Worm (Caenorhabditis elegans) whole organism, L4 larva: ENCODE measurements around the gene nlp-43.
A peak's percentile ranks its signal among the peaks of the same experiment; 100 is the strongest.

Source experiments
- R02D3.7 ChIP-seq: fragments of 150-350 bp; sonication (generic microtip); optimal IDR thresholded peaks from 3 replicates; lab custom pipeline; 2014; ENCODE audit warnings: missing biosample characterization, missing genetic modification characterization
- T26A8.4 ChIP-seq: fragments of 200-800 bp; sonication (Bioruptor generic); IDR thresholded peaks from 2 replicates; pipeline ENCODE4 v1.3.6; 2022; ENCODE audit warnings: missing genetic modification characterization, missing compliant biosample characterization
- Y105C5A.15 ChIP-seq: fragments of 200-800 bp; sonication (Bioruptor generic); IDR thresholded peaks from 2 replicates; pipeline ENCODE4 v1.3.6; 2022; ENCODE audit warnings: missing genetic modification characterization, missing compliant biosample characterization
- Y48G9A.11 ChIP-seq: fragments of 200-800 bp; sonication (Bioruptor generic); IDR thresholded peaks from 2 replicates; pipeline ENCODE4 v1.3.6; 2022; ENCODE audit warnings: missing genetic modification reagents, missing genetic modification characterization, missing compliant biosample characterization
- ZK337.2 ChIP-seq: fragments of 200-800 bp; sonication (Bioruptor generic); IDR thresholded peaks from 2 replicates; pipeline ENCODE4 v1.3.6; 2022; ENCODE audit warnings: missing genetic modification reagents, missing genetic modification characterization, missing compliant biosample characterization
- aly-2 ChIP-seq: sonication (generic microtip); optimal IDR thresholded peaks from 2 replicates; lab custom pipeline; 2018; ENCODE audit warnings: missing biosample characterization, missing genetic modification characterization
- arid-1 ChIP-seq: fragments of 200-800 bp; sonication (Bioruptor generic); conservative IDR thresholded peaks from 2 replicates; pipeline ENCODE4 v1.3.6; 2022; ENCODE audit warnings: missing genetic modification reagents, missing genetic modification characterization, missing compliant biosample characterization
- ceh-20 ChIP-seq: fragments of 200-800 bp; sonication (Bioruptor generic); IDR thresholded peaks from 2 replicates; pipeline ENCODE4 v1.3.6; 2022; ENCODE audit warnings: missing genetic modification reagents, missing genetic modification characterization, missing compliant biosample characterization
- ceh-28 ChIP-seq: fragments of 150-350 bp; optimal IDR thresholded peaks from 2 replicates; lab custom pipeline; 2014; ENCODE audit warnings: missing biosample characterization, missing genetic modification reagents, missing genetic modification characterization
- ceh-32 ChIP-seq: sonication (generic microtip); optimal IDR thresholded peaks from 2 replicates; lab custom pipeline; 2016; ENCODE audit warnings: mild to moderate bottlenecking, missing genetic modification characterization, missing compliant biosample characterization; ENCODE audit not compliant: poor library complexity
- ceh-44 ChIP-seq: fragments of 200-800 bp; sonication (Bioruptor generic); IDR thresholded peaks from 2 replicates; pipeline ENCODE4 v1.3.6; 2022; ENCODE audit warnings: missing genetic modification reagents, missing genetic modification characterization, missing compliant biosample characterization
- ces-1 ChIP-seq: fragments of 150-350 bp; sonication (generic microtip); optimal IDR thresholded peaks from 4 replicates; lab custom pipeline; 2014; ENCODE audit warnings: missing biosample characterization, missing genetic modification reagents, missing genetic modification characterization
- ctbp-1 ChIP-seq: fragments of 200-800 bp; sonication (Bioruptor generic); IDR thresholded peaks from 2 replicates; pipeline ENCODE4 v1.3.6; 2022; ENCODE audit warnings: missing genetic modification reagents, missing genetic modification characterization, missing compliant biosample characterization
- daf-8 ChIP-seq: fragments of 200-800 bp; sonication (Bioruptor generic); IDR thresholded peaks from 2 replicates; pipeline ENCODE4 v1.3.6; 2022; ENCODE audit warnings: missing genetic modification characterization, missing compliant biosample characterization
- dmd-9 ChIP-seq: fragments of 200-800 bp; sonication (Bioruptor generic); IDR thresholded peaks from 2 replicates; pipeline ENCODE4 v1.3.6; 2022; ENCODE audit warnings: missing genetic modification reagents, missing genetic modification characterization, missing compliant biosample characterization
- duxl-1 ChIP-seq: sonication (generic microtip); optimal IDR thresholded peaks from 2 replicates; lab custom pipeline; 2016; ENCODE audit warnings: mild to moderate bottlenecking, missing genetic modification characterization, moderate library complexity, missing compliant biosample characterization; ENCODE audit not compliant: poor library complexity
- fkh-10 ChIP-seq: fragments of 150-350 bp; optimal IDR thresholded peaks from 2 replicates; lab custom pipeline; 2014; ENCODE audit warnings: missing biosample characterization, missing genetic modification reagents, missing genetic modification characterization
- hlh-11 ChIP-seq: fragments of 200-800 bp; sonication (Bioruptor generic); optimal IDR thresholded peaks from 2 replicates; lab custom pipeline; 2018; ENCODE audit warnings: mild to moderate bottlenecking, missing genetic modification characterization, missing compliant biosample characterization
- jun-1 ChIP-seq: fragments of 150-350 bp; optimal IDR thresholded peaks from 2 replicates; lab custom pipeline; 2014; ENCODE audit warnings: missing biosample characterization, missing genetic modification reagents, missing genetic modification characterization
- lin-13 ChIP-seq: fragments of 150-350 bp; optimal IDR thresholded peaks from 2 replicates; lab custom pipeline; 2014; ENCODE audit warnings: missing biosample characterization, missing genetic modification reagents, missing genetic modification characterization
- lin-38 ChIP-seq: fragments of 200-800 bp; sonication (Bioruptor generic); IDR thresholded peaks from 2 replicates; pipeline ENCODE4 v1.3.6; 2022; ENCODE audit warnings: missing genetic modification reagents, missing genetic modification characterization, missing compliant biosample characterization
- lin-39 ChIP-seq: fragments of 150-350 bp; optimal IDR thresholded peaks from 2 replicates; lab custom pipeline; 2014; ENCODE audit warnings: missing biosample characterization, missing genetic modification reagents, missing genetic modification characterization
- lir-3 ChIP-seq: sonication (generic microtip); optimal IDR thresholded peaks from 2 replicates; lab custom pipeline; 2016; ENCODE audit warnings: mild to moderate bottlenecking, missing genetic modification characterization, missing compliant biosample characterization
- lsy-2 ChIP-seq, 2 experiments: fragments of 150-350 bp in 1 of 2; sonication (generic microtip) in 1 of 2; optimal IDR thresholded peaks; 2 replicates each; lab custom pipeline; 2014 to 2017; ENCODE audit warnings: missing biosample characterization in 2 of 2, missing genetic modification characterization in 2 of 2
- mdl-1 ChIP-seq, 2 experiments: fragments of 150-350 bp in 1 of 2; sonication (generic microtip) in 1 of 2; optimal IDR thresholded peaks; 2 replicates each; lab custom pipeline; 2014 to 2017; ENCODE audit warnings: missing biosample characterization in 2 of 2, missing genetic modification characterization in 2 of 2
- mdt-29 ChIP-seq: fragments of 200-800 bp; sonication (Bioruptor generic); IDR thresholded peaks from 2 replicates; pipeline ENCODE4 v1.3.6; 2022; ENCODE audit warnings: missing genetic modification reagents, missing genetic modification characterization, missing compliant biosample characterization
- mep-1 ChIP-seq: fragments of 150-350 bp; sonication (generic microtip); optimal IDR thresholded peaks from 3 replicates; lab custom pipeline; 2014; ENCODE audit warnings: missing biosample characterization, missing genetic modification characterization
- mxl-3 ChIP-seq: fragments of 200-800 bp; sonication (Bioruptor generic); optimal IDR thresholded peaks from 2 replicates; lab custom pipeline; 2018; ENCODE audit warnings: mild to moderate bottlenecking, missing genetic modification characterization, missing compliant biosample characterization
- nhr-10 ChIP-seq: fragments of 150-350 bp; optimal IDR thresholded peaks from 2 replicates; lab custom pipeline; 2014; ENCODE audit warnings: missing biosample characterization, missing genetic modification characterization
- nhr-102 ChIP-seq: sonication (generic microtip); optimal IDR thresholded peaks from 2 replicates; lab custom pipeline; 2016; ENCODE audit warnings: mild to moderate bottlenecking, missing genetic modification characterization, moderate library complexity, missing compliant biosample characterization
- nhr-237 ChIP-seq: sonication (generic microtip); optimal IDR thresholded peaks from 2 replicates; lab custom pipeline; 2017; ENCODE audit warnings: missing biosample characterization, missing genetic modification characterization
- nhr-25 ChIP-seq: sonication (generic microtip); optimal IDR thresholded peaks from 2 replicates; lab custom pipeline; 2017; ENCODE audit warnings: missing genetic modification characterization, mild to moderate bottlenecking, missing compliant biosample characterization, antibody characterized with exemption, moderate library complexity, borderline replicate concordance; ENCODE audit not compliant: insufficient read depth
- nhr-41 ChIP-seq: fragments of 200-800 bp; sonication (Bioruptor generic); IDR thresholded peaks from 2 replicates; pipeline ENCODE4 v1.3.6; 2022; ENCODE audit warnings: missing genetic modification reagents, missing genetic modification characterization, missing compliant biosample characterization
- nhr-42 ChIP-seq: fragments of 200-800 bp; sonication (Bioruptor generic); IDR thresholded peaks from 2 replicates; pipeline ENCODE4 v1.3.6; 2022; ENCODE audit warnings: missing genetic modification characterization, missing compliant biosample characterization
- nhr-48 ChIP-seq: sonication (generic microtip); optimal IDR thresholded peaks from 2 replicates; lab custom pipeline; 2016; ENCODE audit warnings: mild to moderate bottlenecking, missing genetic modification characterization, missing compliant biosample characterization
- nhr-76 ChIP-seq: fragments of 150-350 bp; optimal IDR thresholded peaks from 2 replicates; lab custom pipeline; 2014; ENCODE audit warnings: missing biosample characterization, missing genetic modification characterization
- pqm-1 ChIP-seq: sonication (generic microtip); optimal IDR thresholded peaks from 2 replicates; lab custom pipeline; 2017; ENCODE audit warnings: missing biosample characterization, missing genetic modification characterization
- rbr-2 ChIP-seq: sonication (generic microtip); optimal IDR thresholded peaks from 2 replicates; lab custom pipeline; 2016; ENCODE audit warnings: missing genotype, missing genetic modification characterization, missing compliant biosample characterization
- sdz-12 ChIP-seq: fragments of 200-800 bp; sonication (Bioruptor generic); optimal IDR thresholded peaks from 2 replicates; lab custom pipeline; 2018; ENCODE audit warnings: mild to moderate bottlenecking, missing genetic modification characterization, missing compliant biosample characterization
- set-16 ChIP-seq: fragments of 200-800 bp; sonication (Bioruptor generic); IDR thresholded peaks from 2 replicates; pipeline ENCODE4 v1.3.6; 2022; ENCODE audit warnings: missing genetic modification reagents, missing genetic modification characterization, missing compliant biosample characterization
- skn-1 ChIP-seq: fragments of 150-350 bp; optimal IDR thresholded peaks from 2 replicates; lab custom pipeline; 2014; ENCODE audit warnings: missing biosample characterization, missing genetic modification characterization
- snpc-1.2 ChIP-seq: fragments of 200-800 bp; sonication (Bioruptor generic); IDR thresholded peaks from 2 replicates; pipeline ENCODE4 v1.3.6; 2022; ENCODE audit warnings: missing genetic modification reagents, missing genetic modification characterization, missing compliant biosample characterization
- snpc-4 ChIP-seq: fragments of 150-350 bp; optimal IDR thresholded peaks from 2 replicates; lab custom pipeline; 2014; ENCODE audit warnings: missing biosample characterization, missing genetic modification characterization
- spr-1 ChIP-seq: sonication (generic microtip); optimal IDR thresholded peaks from 2 replicates; lab custom pipeline; 2016; ENCODE audit warnings: mild to moderate bottlenecking, missing genetic modification characterization, missing compliant biosample characterization
- tag-97 ChIP-seq: fragments of 200-800 bp; sonication (Bioruptor generic); IDR thresholded peaks from 2 replicates; pipeline ENCODE4 v1.3.6; 2022; ENCODE audit warnings: missing genetic modification characterization, missing compliant biosample characterization
- tra-1 ChIP-seq: fragments of 200-800 bp; sonication (Bioruptor generic); IDR thresholded peaks from 2 replicates; pipeline ENCODE4 v1.3.6; 2022; ENCODE audit warnings: missing genetic modification reagents, missing genetic modification characterization, missing compliant biosample characterization
- unc-130 ChIP-seq: sonication (generic microtip); optimal IDR thresholded peaks from 2 replicates; lab custom pipeline; 2016; ENCODE audit warnings: missing genetic modification reagents, missing genetic modification characterization, missing compliant biosample characterization
- unc-62 ChIP-seq, 3 experiments: fragments of 150-350 bp in 1 of 3; sonication (generic microtip); optimal IDR thresholded peaks in 2 of 3; peaks in 1 of 3; 1 replicate in 1 of 3; 2 replicates in 2 of 3; lab custom pipeline; 2014 to 2017; ENCODE audit warnings: missing biosample characterization in 3 of 3, missing genetic modification characterization in 3 of 3, missing genetic modification reagents in 3 of 3, missing genotype in 1 of 3
- ztf-11 ChIP-seq: fragments of 150-350 bp; optimal IDR thresholded peaks from 2 replicates; lab custom pipeline; 2014; ENCODE audit warnings: missing biosample characterization, missing genetic modification characterization
- ztf-7 ChIP-seq: fragments of 150-350 bp; optimal IDR thresholded peaks from 2 replicates; lab custom pipeline; 2014; ENCODE audit warnings: missing biosample characterization, missing genetic modification characterization

nlp-43 gene

ce11 chrIII:5018116-5018689, 24.0 kb upstream of the nlp-43 start, which contains the start of gene wip-1:
wip-1 (plus strand) TSS chrIII:5018639.
- peak; percentile 96 for TF ChIP-seq ctbp-1
- peak; percentile 97 for TF ChIP-seq unc-130 (GFP tag; lab: Kevin White, UChicago)
- peak; percentile 98 for TF ChIP-seq rbr-2 (tag; lab: Kevin White, UChicago)
- peak; percentile 53 for TF ChIP-seq nhr-76
- peak; percentile 97 for TF ChIP-seq nhr-102
- peak; percentile 84; the same call in 1 of the 2 replicates for TF ChIP-seq Y105C5A.15 (GFP tag; lab: Robert Waterston, UW)
- peak; percentile 97 for TF ChIP-seq lin-13 (GFP tag; lab: Kevin White, UChicago)
- TF ChIP-seq ztf-11 (tag; lab: Kevin White, UChicago): peak; percentile 18
- peak; percentile 83 for TF ChIP-seq Y48G9A.11 (GFP tag; lab: Robert Waterston, UW)
- TF ChIP-seq tra-1 (GFP tag; lab: Robert Waterston, UW): peak; percentile 93
- TF ChIP-seq R02D3.7: peak; percentile 2
- TF ChIP-seq pqm-1: peak; percentile 54
- peak; percentile 60 for TF ChIP-seq set-16 (GFP tag; lab: Robert Waterston, UW)
- peak; percentile 97 for TF ChIP-seq mxl-3
- TF ChIP-seq ceh-32: peak; percentile 69
- peak; percentile 95 for TF ChIP-seq nhr-25 (tag; lab: Kevin White, UChicago)
- TF ChIP-seq ZK337.2 (GFP tag; lab: Robert Waterston, UW): peak; percentile 69; the same call in 1 of the 2 replicates
- TF ChIP-seq mep-1 (tag; lab: Kevin White, UChicago): peak; percentile 99
- peak; percentile 88 to 97 for TF ChIP-seq lsy-2 (tag; optimal IDR thresholded peaks at IDR 0.05; lab: Kevin White, UChicago)
- no peak for TF ChIP-seq tag-97 (GFP tag; lab: Robert Waterston, UW)
- TF ChIP-seq hlh-11: peak; percentile 98
- TF ChIP-seq unc-62 (GFP tag; optimal IDR thresholded peaks at IDR 0.05 in 1 of 2; lab: Kevin White, UChicago): peak in 1 of 2 experiments; percentile 99
- peak; percentile 30 for TF ChIP-seq unc-62 (tag; optimal IDR thresholded peaks at IDR 0.05; lab: Kevin White, UChicago)
- peak; percentile 38 for TF ChIP-seq ceh-28
- peak; percentile 33 for TF ChIP-seq sdz-12 (GFP tag; lab: Kevin White, UChicago)
- TF ChIP-seq spr-1 (tag; lab: Kevin White, UChicago): peak; percentile 96
- TF ChIP-seq snpc-4 (tag; lab: Kevin White, UChicago): peak; percentile 52
- peak; percentile 20 to 82 for TF ChIP-seq mdl-1 (tag; optimal IDR thresholded peaks at IDR 0.05; lab: Kevin White, UChicago)
- peak; percentile 95 for TF ChIP-seq ceh-20 (GFP tag; lab: Robert Waterston, UW)
- TF ChIP-seq aly-2 (tag; lab: Kevin White, UChicago): no peak
- peak; percentile 55 for TF ChIP-seq lin-39 (tag; lab: Kevin White, UChicago)
- TF ChIP-seq lir-3 (tag; lab: Kevin White, UChicago): peak; percentile 52
- peak; percentile 95 for TF ChIP-seq lin-38 (GFP tag; lab: Robert Waterston, UW)
- no peak for TF ChIP-seq skn-1 (tag; lab: Kevin White, UChicago)
- peak; percentile 95 for TF ChIP-seq jun-1
- peak; percentile 93 for TF ChIP-seq ztf-7
- TF ChIP-seq daf-8: no peak
- TF ChIP-seq nhr-237 (tag; lab: Kevin White, UChicago): peak; percentile 60
- TF ChIP-seq snpc-1.2 (GFP tag; lab: Robert Waterston, UW): peak; percentile 78
- TF ChIP-seq ceh-44 (GFP tag; lab: Robert Waterston, UW): peak; percentile 46; the same call in 1 of the 2 replicates
- TF ChIP-seq nhr-42 (GFP tag; lab: Robert Waterston, UW): peak; percentile 94
- peak; percentile 91 for TF ChIP-seq nhr-48 (tag; lab: Kevin White, UChicago)
- TF ChIP-seq ces-1 (GFP tag; lab: Kevin White, UChicago): peak; percentile 33
- peak; percentile 79; the same call in 1 of the 2 replicates for TF ChIP-seq nhr-41 (GFP tag; lab: Robert Waterston, UW)
- peak; percentile 82 for TF ChIP-seq mdt-29 (GFP tag; lab: Robert Waterston, UW)
- TF ChIP-seq dmd-9: peak; percentile 94
- TF ChIP-seq arid-1: peak; percentile 98
- peak; percentile 85 for TF ChIP-seq fkh-10 (GFP tag; lab: Kevin White, UChicago)
- TF ChIP-seq T26A8.4: peak; percentile 98
- peak; percentile 44 for TF ChIP-seq nhr-10
- peak; percentile 94 for TF ChIP-seq duxl-1 (tag; lab: Kevin White, UChicago)
